Fruit fly (Drosophila melanogaster) whole organism, embryonic: Measurements from ENCODE around the gene CG17778.

Source experiments
- Ada2b ChIP-seq: fragments of 200-800 bp; sonication (Bioruptor generic); IDR thresholded peaks from 2 replicates; pipeline ENCODE4 v1.3.6; 2022; ENCODE audit warnings: missing biosample characterization, missing genetic modification characterization
- Atf3 ChIP-seq: fragments of 200-800 bp; sonication (Bioruptor generic); optimal IDR thresholded peaks from 3 replicates; lab custom pipeline; 2016; ENCODE audit warnings: missing biosample characterization, missing genetic modification characterization
- Awh ChIP-seq: fragments of 200-800 bp; sonication (Bioruptor generic); IDR thresholded peaks from 2 replicates; pipeline ENCODE4, ENCODE4 v1.3.6; 2022; ENCODE audit warnings: missing biosample characterization, missing genetic modification characterization
- CG10147 ChIP-seq: fragments of 200-800 bp; sonication (Bioruptor generic); optimal IDR thresholded peaks from 2 replicates; lab custom pipeline; 2019; ENCODE audit warnings: missing biosample characterization, mild to moderate bottlenecking, missing genetic modification characterization, moderate library complexity
- CG11695 ChIP-seq: fragments of 200-800 bp; sonication (Bioruptor generic); IDR thresholded peaks from 3 replicates; pipeline ENCODE4 v1.3.6; 2022; ENCODE audit warnings: missing biosample characterization, missing genetic modification characterization
- CG1647 ChIP-seq: fragments of 200-800 bp; sonication (Bioruptor generic); optimal IDR thresholded peaks from 3 replicates; lab custom pipeline; 2016; ENCODE audit warnings: missing biosample characterization, missing genetic modification characterization
- CG17328 ChIP-seq: fragments of 200-800 bp; sonication (Bioruptor generic); IDR thresholded peaks from 2 replicates; pipeline ENCODE4 v1.3.6; 2022; ENCODE audit warnings: missing biosample characterization, missing genetic modification characterization
- CG17361 ChIP-seq: fragments of 200-800 bp; sonication (Bioruptor generic); IDR thresholded peaks from 3 replicates; pipeline ENCODE4 v1.3.6; 2022; ENCODE audit warnings: missing biosample characterization, missing genetic modification characterization
- CG17568 ChIP-seq: fragments of 200-800 bp; sonication (Bioruptor generic); optimal IDR thresholded peaks from 2 replicates; lab custom pipeline; 2018; ENCODE audit warnings: missing biosample characterization, mild to moderate bottlenecking, missing genetic modification characterization, moderate library complexity
- CG17612 ChIP-seq: fragments of 200-800 bp; sonication (Bioruptor generic); IDR thresholded peaks from 2 replicates; pipeline ENCODE4 v1.3.6; 2022; ENCODE audit warnings: missing biosample characterization, missing genetic modification characterization
- CG18599 ChIP-seq: fragments of 200-800 bp; sonication (Bioruptor generic); optimal IDR thresholded peaks from 3 replicates; lab custom pipeline; 2017; ENCODE audit warnings: missing biosample characterization, missing genetic modification characterization, mild to moderate bottlenecking, moderate library complexity, missing genetic modification reagents
- CG34422 ChIP-seq: fragments of 200-800 bp; sonication (Bioruptor generic); IDR thresholded peaks from 3 replicates; pipeline ENCODE4 v1.3.6; 2022; ENCODE audit warnings: missing biosample characterization, missing genetic modification characterization
- CG3995 ChIP-seq: fragments of 200-800 bp; sonication (Bioruptor generic); optimal IDR thresholded peaks from 3 replicates; lab custom pipeline; 2016; ENCODE audit warnings: missing biosample characterization, missing genetic modification characterization
- CG43689 ChIP-seq: fragments of 200-800 bp; sonication (Bioruptor generic); IDR thresholded peaks from 2 replicates; pipeline ENCODE4 v1.3.6; 2022; ENCODE audit warnings: missing biosample characterization, missing genetic modification characterization
- CG4404 ChIP-seq: fragments of 200-800 bp; sonication (Bioruptor generic); IDR thresholded peaks from 2 replicates; pipeline ENCODE4 v1.3.6; 2022; ENCODE audit warnings: missing biosample characterization, missing genetic modification characterization
- CG4617 ChIP-seq: fragments of 200-800 bp; sonication (Bioruptor generic); optimal IDR thresholded peaks from 3 replicates; lab custom pipeline; 2016; ENCODE audit warnings: missing biosample characterization, missing genetic modification characterization, borderline replicate concordance
- CG7556 ChIP-seq: fragments of 200-800 bp; sonication (Bioruptor generic); optimal IDR thresholded peaks from 2 replicates; lab custom pipeline; 2017; ENCODE audit warnings: missing biosample characterization, mild to moderate bottlenecking, missing genetic modification characterization
- CG7928 ChIP-seq: fragments of 200-800 bp; sonication (Bioruptor generic); optimal IDR thresholded peaks from 2 replicates; lab custom pipeline; 2017; ENCODE audit warnings: missing biosample characterization, mild to moderate bottlenecking, missing genetic modification characterization
- CG8944 ChIP-seq: fragments of 200-800 bp; sonication (Bioruptor generic); optimal IDR thresholded peaks from 3 replicates; lab custom pipeline; 2016; ENCODE audit warnings: missing biosample characterization, missing genetic modification characterization
- Camta ChIP-seq: fragments of 200-800 bp; sonication (Bioruptor generic); optimal IDR thresholded peaks from 2 replicates; lab custom pipeline; 2016; ENCODE audit warnings: missing biosample characterization, missing genetic modification characterization
- D ChIP-seq, 2 experiments: fragments of 200-800 bp in 1 of 2; fragments of >200 bp in 1 of 2; sonication (Bioruptor generic) in 1 of 2; optimal IDR thresholded peaks; 2 replicates in 1 of 2; 3 replicates in 1 of 2; lab custom pipeline; 2017; ENCODE audit warnings: mild to moderate bottlenecking in 1 of 2, missing biosample characterization in 1 of 2, missing genetic modification characterization in 1 of 2, missing genetic modification reagents in 1 of 2
- D19A ChIP-seq: fragments of 200-800 bp; optimal IDR thresholded peaks from 3 replicates; lab custom pipeline; 2019; ENCODE audit warnings: missing biosample characterization, mild to moderate bottlenecking, missing genetic modification characterization, moderate library complexity
- Elba2 ChIP-seq: fragments of 200-800 bp; sonication (Bioruptor generic); optimal IDR thresholded peaks from 3 replicates; lab custom pipeline; 2016; ENCODE audit warnings: missing biosample characterization, missing genetic modification characterization
- Gug ChIP-seq: fragments of 200-800 bp; sonication (Bioruptor generic); IDR thresholded peaks from 4 replicates; pipeline ENCODE4 v1.3.6; 2022; ENCODE audit warnings: missing biosample characterization, missing genetic modification characterization
- MESR4 ChIP-seq: fragments of 200-800 bp; sonication (Bioruptor generic); optimal IDR thresholded peaks from 2 replicates; lab custom pipeline; 2018; ENCODE audit warnings: missing biosample characterization, mild to moderate bottlenecking, missing genetic modification characterization, moderate library complexity
- NC2α ChIP-seq: fragments of 200-800 bp; sonication (Bioruptor generic); optimal IDR thresholded peaks from 2 replicates; lab custom pipeline; 2016; ENCODE audit warnings: missing biosample characterization, missing genetic modification characterization
- Tbp ChIP-seq: fragments of >200 bp; optimal IDR thresholded peaks from 2 replicates; lab custom pipeline; 2018; ENCODE audit warnings: missing biosample characterization, missing genetic modification characterization
- YL-1 ChIP-seq: fragments of 200-800 bp; sonication (Bioruptor generic); optimal IDR thresholded peaks from 3 replicates; lab custom pipeline; 2017; ENCODE audit warnings: missing biosample characterization, mild to moderate bottlenecking, missing genetic modification characterization
- amos ChIP-seq: fragments of 200-800 bp; sonication (Bioruptor generic); IDR thresholded peaks from 2 replicates; pipeline ENCODE4 v1.3.6; 2022; ENCODE audit warnings: missing biosample characterization, missing genetic modification characterization; ENCODE audit not compliant: partially characterized antibody
- ase ChIP-seq: fragments of 200-800 bp; sonication (Bioruptor generic); IDR thresholded peaks from 3 replicates; pipeline ENCODE4 v1.3.6; 2022; ENCODE audit warnings: missing biosample characterization, missing genetic modification characterization
- bowl ChIP-seq: fragments of 200-800 bp; sonication (Bioruptor generic); IDR thresholded peaks from 2 replicates; pipeline ENCODE4 v1.3.6; 2022; ENCODE audit warnings: missing biosample characterization, missing genetic modification characterization
- chinmo ChIP-seq: fragments of 200-800 bp; sonication (Bioruptor generic); IDR thresholded peaks from 4 replicates; pipeline ENCODE4 v1.3.6; 2022; ENCODE audit warnings: missing biosample characterization, missing genetic modification characterization; ENCODE audit not compliant: partially characterized antibody
- corto ChIP-seq: fragments of 200-800 bp; sonication (Bioruptor generic); optimal IDR thresholded peaks from 2 replicates; lab custom pipeline; 2016; ENCODE audit warnings: missing biosample characterization, mild to moderate bottlenecking, missing genetic modification characterization, moderate library complexity
- crol ChIP-seq: fragments of 200-800 bp; sonication (Bioruptor generic); IDR thresholded peaks from 2 replicates; pipeline ENCODE4 v1.3.6; 2022; ENCODE audit warnings: missing biosample characterization, missing genetic modification characterization
- ewg ChIP-seq: fragments of 200-800 bp; sonication (Bioruptor generic); optimal IDR thresholded peaks from 3 replicates; lab custom pipeline; 2017; ENCODE audit warnings: mild to moderate bottlenecking, missing biosample characterization, missing genetic modification reagents, missing genetic modification characterization
- gce ChIP-seq: fragments of 200-800 bp; sonication (Bioruptor generic); IDR thresholded peaks from 3 replicates; pipeline ENCODE4 v1.3.6; 2022; ENCODE audit warnings: missing biosample characterization, missing genetic modification characterization
- gcm ChIP-seq: fragments of 200-800 bp; sonication (Bioruptor generic); optimal IDR thresholded peaks from 2 replicates; lab custom pipeline; 2019; ENCODE audit warnings: missing biosample characterization, mild to moderate bottlenecking, missing genetic modification characterization, moderate library complexity
- her ChIP-seq: fragments of 200-800 bp; sonication (Bioruptor generic); optimal IDR thresholded peaks from 2 replicates; lab custom pipeline; 2016; ENCODE audit warnings: missing biosample characterization, missing genetic modification characterization
- hth ChIP-seq: fragments of >200 bp; optimal IDR thresholded peaks from 2 replicates; lab custom pipeline; 2017; ENCODE audit warnings: inconsistent platforms
- jing ChIP-seq: fragments of 200-800 bp; sonication (Bioruptor generic); optimal IDR thresholded peaks from 2 replicates; lab custom pipeline; 2018; ENCODE audit warnings: missing biosample characterization, mild to moderate bottlenecking, missing genetic modification characterization
- lov ChIP-seq, 2 experiments: fragments of 200-800 bp in 1 of 2; fragments of >200 bp in 1 of 2; sonication (Bioruptor generic) in 1 of 2; IDR thresholded peaks in 1 of 2; optimal IDR thresholded peaks in 1 of 2; 2 replicates in 1 of 2; 3 replicates in 1 of 2; pipeline versions ENCODE4 v1.3.6 to Lab custom; 2017 to 2022; ENCODE audit warnings: missing biosample characterization in 1 of 2, missing genetic modification characterization in 1 of 2
- mld ChIP-seq: fragments of 200-800 bp; sonication (Bioruptor generic); IDR thresholded peaks from 3 replicates; pipeline ENCODE4 v1.3.6; 2022; ENCODE audit warnings: missing biosample characterization, missing genetic modification characterization; ENCODE audit not compliant: partially characterized antibody
- org-1 ChIP-seq: fragments of 200-800 bp; sonication (Bioruptor generic); optimal IDR thresholded peaks from 2 replicates; lab custom pipeline; 2017; ENCODE audit warnings: missing biosample characterization, missing genetic modification characterization
- rib ChIP-seq: fragments of 200-800 bp; sonication (Bioruptor generic); IDR thresholded peaks from 2 replicates; pipeline ENCODE4 v1.3.6; 2022; ENCODE audit warnings: missing biosample characterization, missing genetic modification characterization
- schlank ChIP-seq: fragments of 200-800 bp; sonication (Bioruptor generic); optimal IDR thresholded peaks from 2 replicates; lab custom pipeline; 2018; ENCODE audit warnings: missing biosample characterization, mild to moderate bottlenecking, missing genetic modification characterization
- sisA ChIP-seq: fragments of 200-800 bp; sonication (Bioruptor generic); IDR thresholded peaks from 2 replicates; pipeline ENCODE4 v1.3.6; 2022; ENCODE audit warnings: missing biosample characterization, missing genetic modification characterization
- slbo ChIP-seq: fragments of 200-800 bp; sonication (Bioruptor generic); IDR thresholded peaks from 2 replicates; pipeline ENCODE4 v1.3.6; 2022; ENCODE audit warnings: missing biosample characterization, missing genetic modification characterization
- sqz ChIP-seq: fragments of 200-800 bp; sonication (Bioruptor generic); optimal IDR thresholded peaks from 3 replicates; lab custom pipeline; 2018; ENCODE audit warnings: missing biosample characterization, mild to moderate bottlenecking, missing genetic modification characterization
- sr ChIP-seq: fragments of 200-800 bp; sonication (Bioruptor generic); IDR thresholded peaks from 3 replicates; pipeline ENCODE4 v1.3.6; 2022; ENCODE audit warnings: missing biosample characterization, missing genetic modification characterization
- wdn ChIP-seq: fragments of 200-800 bp; sonication (Bioruptor generic); IDR thresholded peaks from 2 replicates; pipeline ENCODE4 v1.3.6; 2022; ENCODE audit warnings: missing biosample characterization, missing genetic modification characterization

Gene CG17778

DNA sequence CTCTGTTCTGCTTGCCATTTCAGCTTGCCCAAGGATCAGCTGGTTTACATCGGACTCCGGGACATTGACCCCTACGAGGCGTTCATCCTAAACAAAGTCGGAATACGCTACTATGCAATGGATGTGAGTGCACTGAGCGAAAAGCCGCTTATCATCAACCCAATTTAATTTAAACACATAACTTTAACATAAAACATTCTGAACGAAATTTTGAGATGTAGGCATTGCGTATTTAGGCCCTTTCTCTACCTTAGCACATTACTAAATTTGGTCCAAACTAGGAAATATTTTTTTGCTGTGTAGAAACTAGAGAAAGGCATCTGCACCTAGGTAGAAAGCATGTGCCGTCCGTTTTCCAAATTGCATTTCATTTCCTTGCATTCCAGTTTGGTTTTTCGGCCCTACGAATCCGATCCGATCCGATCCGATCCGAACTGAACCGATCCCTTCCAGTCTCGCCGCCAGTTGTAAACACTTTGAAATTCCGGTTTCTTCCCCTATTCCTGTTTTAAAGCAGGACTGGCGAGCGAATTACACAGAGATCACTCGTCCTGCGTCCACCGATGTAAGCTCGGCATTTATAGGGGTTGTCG, 32.2 kb downstream of the CG17778 start (continued):
- no peak for TF ChIP-seq lov (optimal IDR thresholded peaks at IDR 0.05; lab: Kevin White, UChicago)
- peak; percentile 72; the same call in 1 of the 3 replicates for TF ChIP-seq lov (GFP tag; IDR thresholded peaks at IDR 0.05; lab: Robert Waterston, UW)
- peak; percentile 56; the same call in 1 of the 3 replicates for TF ChIP-seq CG17361 (GFP tag; lab: Robert Waterston, UW)
- TF ChIP-seq CG7556 = peak; percentile 47
- TF ChIP-seq CG17328 (GFP tag; lab: Robert Waterston, UW) = peak; percentile 79
- no peak for TF ChIP-seq sqz (GFP tag; lab: Kevin White, UChicago)
- no peak for TF ChIP-seq Gug (GFP tag; lab: Robert Waterston, UW)
- TF ChIP-seq jing (GFP tag; lab: Kevin White, UChicago) = peak; percentile 27
- TF ChIP-seq Atf3 (GFP tag; lab: Kevin White, UChicago) = peak; percentile 52
- TF ChIP-seq hth = no peak
- no peak for TF ChIP-seq bowl (GFP tag; lab: Robert Waterston, UW)
- no peak for TF ChIP-seq amos (GFP tag; lab: Robert Waterston, UW)
- TF ChIP-seq mld (GFP tag; lab: Robert Waterston, UW) = no peak
- TF ChIP-seq schlank (tag; lab: Kevin White, UChicago) = no peak
- no peak for TF ChIP-seq wdn (GFP tag; lab: Robert Waterston, UW)
- TF ChIP-seq MESR4 = no peak
- 0 out of 3 replicates have a peak, but pooled peaks have one; percentile 26 for TF ChIP-seq CG34422
- TF ChIP-seq org-1 (GFP tag; lab: Kevin White, UChicago) = peak; percentile 57
- peak; percentile 54 for TF ChIP-seq D19A (tag; lab: Kevin White, UChicago)
- 0 out of 3 replicates have a peak, but pooled peaks have one; percentile 17 for TF ChIP-seq CG11695
- TF ChIP-seq her (GFP tag; lab: Kevin White, UChicago) = peak; percentile 44
- TF ChIP-seq CG10147 (GFP tag; lab: Kevin White, UChicago) = no peak
- TF ChIP-seq CG4404 (GFP tag; lab: Robert Waterston, UW) = peak; percentile 93
- TF ChIP-seq CG4617 (GFP tag; lab: Kevin White, UChicago) = peak; percentile 4
- TF ChIP-seq rib (GFP tag; lab: Robert Waterston, UW) = no peak
- no peak for TF ChIP-seq sisA (GFP tag; lab: Robert Waterston, UW)
- TF ChIP-seq CG17568 = no peak
- TF ChIP-seq sr (GFP tag; lab: Robert Waterston, UW) = no peak
- no peak for TF ChIP-seq YL-1
- peak; percentile 64 for TF ChIP-seq NC2α (GFP tag; lab: Kevin White, UChicago)
- TF ChIP-seq Awh (GFP tag; lab: Robert Waterston, UW) = no peak
- no peak for TF ChIP-seq CG43689 (GFP tag; lab: Robert Waterston, UW)
- no peak for TF ChIP-seq CG18599 (GFP tag; lab: Kevin White, UChicago)
- no peak for TF ChIP-seq D (optimal IDR thresholded peaks at IDR 0.05; lab: Kevin White, UChicago)
- TF ChIP-seq D (GFP tag; optimal IDR thresholded peaks at IDR 0.05; lab: Kevin White, UChicago) = peak; percentile 61
- no peak for TF ChIP-seq CG3995 (GFP tag; lab: Kevin White, UChicago)
- no peak for TF ChIP-seq ewg
- no peak for TF ChIP-seq Ada2b (GFP tag; lab: Robert Waterston, UW)
- TF ChIP-seq Elba2 (GFP tag; lab: Kevin White, UChicago) = peak; percentile 89
- no peak for TF ChIP-seq CG7928 (GFP tag; lab: Kevin White, UChicago)
- peak; percentile 71 for TF ChIP-seq Camta (GFP tag; lab: Kevin White, UChicago)
- TF ChIP-seq chinmo = no peak
- no peak for TF ChIP-seq ase (GFP tag; lab: Robert Waterston, UW)
- peak; percentile 6 for TF ChIP-seq CG1647
- peak; percentile 42 for TF ChIP-seq gcm (GFP tag; lab: Kevin White, UChicago)
- TF ChIP-seq Tbp (GFP tag; lab: Kevin White, UChicago) = no peak
- no peak for TF ChIP-seq corto (GFP tag; lab: Kevin White, UChicago)
- no peak for TF ChIP-seq gce
- TF ChIP-seq CG8944 (GFP tag; lab: Kevin White, UChicago) = peak; percentile 44
- TF ChIP-seq slbo (GFP tag; lab: Robert Waterston, UW) = no peak
- TF ChIP-seq CG17612 = no peak
- no peak for TF ChIP-seq crol
